Worm (Caenorhabditis elegans) whole organism, L3 larva: ENCODE measurements around the gene nspe-2.

ENCODE experiments used
- R02D3.7 ChIP-seq: fragments of 150-350 bp; optimal IDR thresholded peaks from 2 replicates; lab custom pipeline; 2014; ENCODE audit warnings: missing biosample characterization, missing genetic modification characterization
- aly-2 ChIP-seq: fragments of 150-350 bp; optimal IDR thresholded peaks from 2 replicates; lab custom pipeline; 2014; ENCODE audit warnings: missing biosample characterization, missing genetic modification characterization
- ama-1 ChIP-seq: fragments of 150-350 bp; optimal IDR thresholded peaks from 2 replicates; lab custom pipeline; 2018
- ceh-28 ChIP-seq: fragments of 150-350 bp; optimal IDR thresholded peaks from 2 replicates; lab custom pipeline; 2014; ENCODE audit warnings: missing biosample characterization, missing genetic modification reagents, missing genetic modification characterization
- ceh-82 ChIP-seq: fragments of 150-350 bp; optimal IDR thresholded peaks from 2 replicates; lab custom pipeline; 2014; ENCODE audit warnings: missing biosample characterization, missing genetic modification characterization
- ceh-9 ChIP-seq: sonication (generic microtip); optimal IDR thresholded peaks from 2 replicates; lab custom pipeline; 2018; ENCODE audit warnings: missing biosample characterization, missing genetic modification characterization
- daf-12 ChIP-seq: fragments of 150-350 bp; optimal IDR thresholded peaks from 2 replicates; lab custom pipeline; 2014; ENCODE audit warnings: missing biosample characterization, missing genetic modification reagents, missing genetic modification characterization
- egl-27 ChIP-seq: sonication (generic microtip); optimal IDR thresholded peaks from 4 replicates; lab custom pipeline; 2017; ENCODE audit warnings: missing biosample characterization, missing genetic modification reagents, missing genetic modification characterization
- egl-5 ChIP-seq: fragments of 150-350 bp; optimal IDR thresholded peaks from 2 replicates; lab custom pipeline; 2017; ENCODE audit warnings: missing biosample characterization, missing genetic modification reagents, missing genetic modification characterization, inconsistent platforms
- elt-2 ChIP-seq: sonication (generic microtip); optimal IDR thresholded peaks from 2 replicates; lab custom pipeline; 2016; ENCODE audit warnings: missing genetic modification reagents, mild to moderate bottlenecking, missing genetic modification characterization, missing compliant biosample characterization
- elt-3 ChIP-seq, 3 experiments: fragments of 150-350 bp in 1 of 3; sonication (generic microtip) in 2 of 3; optimal IDR thresholded peaks; 2 replicates in 2 of 3; 4 replicates in 1 of 3; lab custom pipeline; 2014 to 2017; ENCODE audit warnings: missing biosample characterization in 3 of 3, missing genetic modification characterization in 3 of 3
- eor-1 ChIP-seq, 2 experiments: fragments of 150-350 bp; optimal IDR thresholded peaks; 2 replicates each; lab custom pipeline; 2014 to 2018; ENCODE audit warnings: missing biosample characterization in 2 of 2, missing genetic modification characterization in 2 of 2
- fkh-10 ChIP-seq: sonication (generic microtip); optimal IDR thresholded peaks from 2 replicates; lab custom pipeline; 2017; ENCODE audit warnings: missing biosample characterization, missing genetic modification reagents, missing genetic modification characterization
- fkh-2 ChIP-seq: fragments of 150-350 bp; optimal IDR thresholded peaks from 2 replicates; lab custom pipeline; 2014; ENCODE audit warnings: missing biosample characterization, missing genetic modification reagents, missing genetic modification characterization
- fos-1 ChIP-seq: fragments of 150-350 bp; optimal IDR thresholded peaks from 2 replicates; lab custom pipeline; 2014; ENCODE audit warnings: missing biosample characterization, missing genetic modification characterization
- hmg-11 ChIP-seq: sonication (generic microtip); optimal IDR thresholded peaks from 2 replicates; lab custom pipeline; 2016; ENCODE audit warnings: missing genetic modification characterization, missing compliant biosample characterization
- lin-39 ChIP-seq: fragments of 150-350 bp; optimal IDR thresholded peaks from 2 replicates; lab custom pipeline; 2018; ENCODE audit warnings: missing biosample characterization, missing genetic modification reagents, missing genetic modification characterization
- mml-1 ChIP-seq: fragments of 150-350 bp; sonication (generic microtip); optimal IDR thresholded peaks from 3 replicates; lab custom pipeline; 2014; ENCODE audit warnings: missing biosample characterization, missing genetic modification characterization
- nfya-1 ChIP-seq: sonication (generic microtip); optimal IDR thresholded peaks from 2 replicates; lab custom pipeline; 2017; ENCODE audit warnings: missing genetic modification characterization, mild to moderate bottlenecking, missing compliant biosample characterization, antibody characterized with exemption, moderate library complexity; ENCODE audit not compliant: insufficient read depth
- nhr-11 ChIP-seq: fragments of 150-350 bp; optimal IDR thresholded peaks from 2 replicates; lab custom pipeline; 2014; ENCODE audit warnings: missing biosample characterization, missing genetic modification characterization
- nhr-12 ChIP-seq: fragments of 150-350 bp; optimal IDR thresholded peaks from 2 replicates; lab custom pipeline; 2014; ENCODE audit warnings: missing biosample characterization, missing genetic modification characterization
- nhr-23 ChIP-seq: fragments of 150-350 bp; optimal IDR thresholded peaks from 2 replicates; lab custom pipeline; 2014; ENCODE audit warnings: missing biosample characterization, missing genetic modification reagents, missing genetic modification characterization
- nhr-237 ChIP-seq: fragments of 150-350 bp; optimal IDR thresholded peaks from 2 replicates; lab custom pipeline; 2014; ENCODE audit warnings: missing biosample characterization, missing genetic modification characterization
- nhr-28 ChIP-seq: fragments of 150-350 bp; optimal IDR thresholded peaks from 2 replicates; lab custom pipeline; 2014; ENCODE audit warnings: missing biosample characterization, missing genetic modification characterization
- nhr-43 ChIP-seq: sonication (generic microtip); optimal IDR thresholded peaks from 2 replicates; lab custom pipeline; 2016; ENCODE audit warnings: mild to moderate bottlenecking, missing genetic modification characterization, missing compliant biosample characterization; ENCODE audit not compliant: poor library complexity, severe bottlenecking
- nhr-76 ChIP-seq: fragments of 150-350 bp; sonication (generic microtip); optimal IDR thresholded peaks from 5 replicates; lab custom pipeline; 2014; ENCODE audit warnings: missing biosample characterization, missing genetic modification characterization
- nhr-77 ChIP-seq: fragments of 150-350 bp; optimal IDR thresholded peaks from 2 replicates; lab custom pipeline; 2014; ENCODE audit warnings: missing biosample characterization, missing genetic modification characterization
- pha-4 ChIP-seq: fragments of 150-350 bp; optimal IDR thresholded peaks from 2 replicates; lab custom pipeline; 2014; ENCODE audit warnings: missing biosample characterization, missing genetic modification reagents, missing genetic modification characterization
- pqm-1 ChIP-seq: fragments of 150-350 bp; optimal IDR thresholded peaks from 2 replicates; lab custom pipeline; 2017; ENCODE audit warnings: missing biosample characterization, missing genetic modification characterization, inconsistent platforms
- skn-1 ChIP-seq: fragments of 150-350 bp; optimal IDR thresholded peaks from 2 replicates; lab custom pipeline; 2014; ENCODE audit warnings: missing biosample characterization, missing genetic modification characterization
- snpc-4 ChIP-seq: fragments of 150-350 bp; optimal IDR thresholded peaks from 2 replicates; lab custom pipeline; 2014; ENCODE audit warnings: missing biosample characterization, missing genetic modification characterization
- tbx-2 ChIP-seq: sonication (generic microtip); optimal IDR thresholded peaks from 2 replicates; lab custom pipeline; 2016; ENCODE audit warnings: mild to moderate bottlenecking, missing genetic modification characterization, missing compliant biosample characterization
- unc-62 ChIP-seq: fragments of 150-350 bp; sonication (generic microtip); optimal IDR thresholded peaks from 4 replicates; lab custom pipeline; 2014; ENCODE audit warnings: missing biosample characterization, missing genetic modification reagents, missing genetic modification characterization
- ztf-11 ChIP-seq: fragments of 150-350 bp; optimal IDR thresholded peaks from 2 replicates; lab custom pipeline; 2014; ENCODE audit warnings: missing biosample characterization, missing genetic modification characterization
- ztf-4 ChIP-seq: fragments of 150-350 bp; optimal IDR thresholded peaks from 2 replicates; lab custom pipeline; 2014; ENCODE audit warnings: missing biosample characterization, missing genetic modification characterization

The nspe-2 gene

DNA sequence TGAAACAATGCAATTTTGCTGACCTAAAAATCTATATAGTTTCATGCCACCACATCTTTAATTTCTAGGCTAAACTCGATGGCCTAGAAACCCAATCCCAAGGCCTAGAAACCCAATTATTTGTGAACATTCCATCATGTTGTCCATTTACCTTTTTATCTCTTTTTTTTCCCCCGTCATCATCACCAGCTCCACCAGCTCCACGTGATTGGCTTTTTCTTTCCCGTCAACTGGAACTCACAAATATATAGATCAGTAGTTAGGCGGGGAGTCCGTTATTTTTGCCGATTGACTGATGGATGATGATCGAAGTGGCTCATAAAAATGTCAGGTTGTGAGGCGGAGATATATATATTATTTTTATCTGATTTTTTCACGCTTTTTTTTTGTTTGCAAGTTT lies 39.2 kb upstream of the nspe-2 start:
- TF ChIP-seq pqm-1 (tag; lab: Kevin White, UChicago) = no peak
- TF ChIP-seq egl-5 (tag; lab: Kevin White, UChicago) = peak; percentile 79
- no peak for TF ChIP-seq nhr-11 (tag; lab: Kevin White, UChicago)
- peak; percentile 20 for TF ChIP-seq snpc-4 (tag; lab: Kevin White, UChicago)
- TF ChIP-seq, all 47 proteins: peak for 2

- TF ChIP-seq nhr-23 (tag; lab: Kevin White, UChicago) (no peak), ztf-4 (tag; lab: Kevin White, UChicago) (no peak), pqm-1 (tag; lab: Kevin White, UChicago) (no peak), tbx-2 (tag; lab: Kevin White, UChicago) (no peak), ztf-11 (tag; lab: Kevin White, UChicago) (no peak), egl-27 (tag; lab: Kevin White, UChicago) (no peak), unc-62 (no peak), ceh-28 (no peak), hmg-11 (tag; lab: Kevin White, UChicago) (no peak), lin-39 (tag; lab: Kevin White, UChicago) (no peak)
These were observed 38.4 kb upstream of the nspe-2 start for ce11 chrII:12657620-12658019.

- TF ChIP-seq ceh-9 (tag; lab: Kevin White, UChicago) (no peak), skn-1 (no peak), nhr-28 (tag; lab: Kevin White, UChicago) (no peak), tbx-2 (tag; lab: Kevin White, UChicago) (no peak), ztf-11 (tag; lab: Kevin White, UChicago) (no peak), mml-1 (tag; lab: Kevin White, UChicago) (no peak), nhr-237 (tag; lab: Kevin White, UChicago) (no peak), R02D3.7 (no peak), nhr-12 (no peak), ceh-28 (no peak), hmg-11 (tag; lab: Kevin White, UChicago) (no peak), daf-12 (tag; lab: Kevin White, UChicago) (no peak), ztf-4 (tag; lab: Kevin White, UChicago) (no peak)
These were observed 36.6 kb upstream of the nspe-2 start for ce11 chrII:12655816-12656215.

- TF ChIP-seq eor-1 (tag; optimal IDR thresholded peaks at IDR 0.05; lab: Kevin White, UChicago) = no peak
- no peak for TF ChIP-seq nhr-43 (tag; lab: Kevin White, UChicago)
- TF ChIP-seq ceh-9 (tag; lab: Kevin White, UChicago) = no peak
- TF ChIP-seq aly-2 (tag; lab: Kevin White, UChicago) = no peak
- TF ChIP-seq ztf-4 (tag; lab: Kevin White, UChicago) = no peak
- TF ChIP-seq nhr-77 (tag; lab: Kevin White, UChicago) = no peak
- no peak for TF ChIP-seq mml-1 (tag; lab: Kevin White, UChicago)
- no peak for TF ChIP-seq nhr-76 (tag; lab: Kevin White, UChicago)
These were observed 35.3 kb upstream of the nspe-2 start, which contains the start of gene rgs-4 for ce11 chrII:12654447-12654846. Gene rgs-4 (plus strand): TSS chrII:12654747.

DNA sequence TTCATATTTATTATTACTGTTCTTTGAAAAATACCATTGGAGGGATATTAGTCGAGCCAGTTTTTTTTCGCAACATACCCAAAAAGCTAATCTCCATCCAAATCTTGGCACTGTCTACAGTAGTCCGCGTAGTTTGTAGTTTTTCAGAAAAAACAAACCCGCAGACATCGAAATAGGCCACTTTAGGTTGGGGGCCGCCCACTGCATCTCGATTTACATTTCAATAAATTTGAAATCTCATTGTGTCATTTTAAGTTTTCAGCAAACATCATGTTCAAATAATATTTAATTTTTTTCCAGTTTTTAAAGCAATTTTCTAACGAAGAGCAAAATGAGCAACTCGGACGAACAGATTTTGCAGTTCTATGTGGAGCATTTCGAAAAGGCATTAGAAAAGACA lies 21.2 kb upstream of the nspe-2 start, which contains the start of gene nhr-235:
Gene nhr-235, plus strand, starts transcription at position 301 of the 400 bp plus-strand sequence.
- TF ChIP-seq ceh-82 (no peak), pha-4 (tag; lab: Kevin White, UChicago) (no peak), ama-1 (lab: Kevin White, UChicago) (no peak), nfya-1 (no peak), nhr-23 (tag; lab: Kevin White, UChicago) (no peak), ceh-9 (tag; lab: Kevin White, UChicago) (no peak), nhr-237 (tag; lab: Kevin White, UChicago) (no peak), hmg-11 (tag; lab: Kevin White, UChicago) (no peak), fkh-10 (GFP tag; lab: Kevin White, UChicago) (no peak), lin-39 (tag; lab: Kevin White, UChicago) (no peak), elt-3 (tag; optimal IDR thresholded peaks at IDR 0.05; lab: Kevin White, UChicago) (no peak), unc-62 (no peak), fos-1 (tag; lab: Kevin White, UChicago) (no peak), fkh-2 (tag; lab: Kevin White, UChicago) (no peak), nhr-11 (tag; lab: Kevin White, UChicago) (no peak), elt-2 (tag; lab: Kevin White, UChicago) (no peak), snpc-4 (tag; lab: Kevin White, UChicago) (no peak), egl-27 (tag; lab: Kevin White, UChicago) (no peak)
